Fruit fly (Drosophila melanogaster): Measurements from ENCODE around the gene CG7600.

The CG7600 gene

dm6 chr3L:11253690-11254243, 43.2 kb downstream of the CG7600 start:
- TF ChIP-seq cnc (optimal IDR thresholded peaks at IDR 0.05) (no peak), CG1620 (GFP tag; optimal IDR thresholded peaks at IDR 0.05) (no peak), bab1 (GFP tag; optimal IDR thresholded peaks at IDR 0.05) (no peak), cic (GFP tag; optimal IDR thresholded peaks at IDR 0.05) (peak; percentile 5), CG12768 (GFP tag; optimal IDR thresholded peaks at IDR 0.05) (no peak), ovo (GFP tag; optimal IDR thresholded peaks at IDR 0.05) (no peak), CG11617 (GFP tag; optimal IDR thresholded peaks at IDR 0.05) (no peak), Mnt (GFP tag; optimal IDR thresholded peaks at IDR 0.05) (no peak), Crg-1 (GFP tag; optimal IDR thresholded peaks at IDR 0.05) (no peak), tj (GFP tag; optimal IDR thresholded peaks at IDR 0.05) (peak; percentile 27)

dm6 chr3L:11254470-11255185, 44.0 kb downstream of the CG7600 start:
- TF ChIP-seq Crg-1 (GFP tag; optimal IDR thresholded peaks at IDR 0.05) (peak; percentile 1), pad (GFP tag; optimal IDR thresholded peaks at IDR 0.05) (no peak), kay (GFP tag; ENCODE audit: borderline replicate concordance) (no peak), CG33017 (tag; optimal IDR thresholded peaks at IDR 0.05) (no peak), CG14711 (tag; optimal IDR thresholded peaks at IDR 0.05) (no peak), CG1620 (GFP tag; optimal IDR thresholded peaks at IDR 0.05) (no peak)

- TF ChIP-seq CG33017 (tag; optimal IDR thresholded peaks at IDR 0.05) (no peak), CG11617 (GFP tag; optimal IDR thresholded peaks at IDR 0.05) (peak; percentile 64), ovo (GFP tag; optimal IDR thresholded peaks at IDR 0.05) (no peak), CG5204 (GFP tag; optimal IDR thresholded peaks at IDR 0.05) (peak; percentile 5), toe (GFP tag; optimal IDR thresholded peaks at IDR 0.05) (no peak), Hr96 (GFP tag; optimal IDR thresholded peaks at IDR 0.05) (no peak), CG7045 (GFP tag; optimal IDR thresholded peaks at IDR 0.05) (peak; percentile 62), CG12768 (GFP tag; optimal IDR thresholded peaks at IDR 0.05) (peak; percentile 4), bab1 (GFP tag; optimal IDR thresholded peaks at IDR 0.05) (peak; percentile 39), cic (GFP tag; optimal IDR thresholded peaks at IDR 0.05) (no peak), pad (GFP tag; optimal IDR thresholded peaks at IDR 0.05) (peak; percentile 46), CG1620 (GFP tag; optimal IDR thresholded peaks at IDR 0.05) (no peak), Crg-1 (GFP tag; optimal IDR thresholded peaks at IDR 0.05) (peak; percentile 22), kay (GFP tag; ENCODE audit: borderline replicate concordance) (no peak), CG14711 (tag; optimal IDR thresholded peaks at IDR 0.05) (peak; percentile 12), Mnt (GFP tag; optimal IDR thresholded peaks at IDR 0.05) (no peak), Clk (GFP tag; optimal IDR thresholded peaks at IDR 0.05) (peak; percentile 71), tj (GFP tag; optimal IDR thresholded peaks at IDR 0.05) (peak; percentile 86), CG7101 (tag; optimal IDR thresholded peaks at IDR 0.05) (peak; percentile 34), cnc (optimal IDR thresholded peaks at IDR 0.05) (no peak)
Observed at dm6 chr3L:11256147-11256971, 45.8 kb downstream of the CG7600 start.

dm6 chr3L:11258392-11258791, 47.8 kb downstream of the CG7600 start:
- TF ChIP-seq cnc (optimal IDR thresholded peaks at IDR 0.05), result no peak
- TF ChIP-seq tj (GFP tag; optimal IDR thresholded peaks at IDR 0.05), result no peak
- TF ChIP-seq Crg-1 (GFP tag; optimal IDR thresholded peaks at IDR 0.05), result no peak
- TF ChIP-seq CG14711 (tag; optimal IDR thresholded peaks at IDR 0.05), result peak; percentile 31
- TF ChIP-seq CG7101 (tag; optimal IDR thresholded peaks at IDR 0.05), result peak; percentile 64
- peak; percentile 35 for TF ChIP-seq CG1620 (GFP tag; optimal IDR thresholded peaks at IDR 0.05)
- peak; percentile 20 for TF ChIP-seq ovo (GFP tag; optimal IDR thresholded peaks at IDR 0.05)
- no peak for TF ChIP-seq bab1 (GFP tag; optimal IDR thresholded peaks at IDR 0.05)
- TF ChIP-seq toe (GFP tag; optimal IDR thresholded peaks at IDR 0.05), result no peak
- TF ChIP-seq Mnt (GFP tag; optimal IDR thresholded peaks at IDR 0.05), result no peak
- TF ChIP-seq Hr96 (GFP tag; optimal IDR thresholded peaks at IDR 0.05), result no peak
- TF ChIP-seq Clk (GFP tag; optimal IDR thresholded peaks at IDR 0.05), result no peak
- TF ChIP-seq kay (GFP tag; ENCODE audit: borderline replicate concordance), result no peak
- peak; percentile 29 for TF ChIP-seq CG11617 (GFP tag; optimal IDR thresholded peaks at IDR 0.05)
- peak; percentile 9 for TF ChIP-seq pad (GFP tag; optimal IDR thresholded peaks at IDR 0.05)
- peak; percentile 52 for TF ChIP-seq CG12768 (GFP tag; optimal IDR thresholded peaks at IDR 0.05)
- TF ChIP-seq CG33017 (tag; optimal IDR thresholded peaks at IDR 0.05), result no peak
- TF ChIP-seq CG7045 (GFP tag; optimal IDR thresholded peaks at IDR 0.05), result peak; percentile 57

- TF ChIP-seq CG11617 (GFP tag; optimal IDR thresholded peaks at IDR 0.05) (no peak), CG7045 (GFP tag; optimal IDR thresholded peaks at IDR 0.05) (no peak), pad (GFP tag; optimal IDR thresholded peaks at IDR 0.05) (no peak), tj (GFP tag; optimal IDR thresholded peaks at IDR 0.05) (no peak), CG33017 (tag; optimal IDR thresholded peaks at IDR 0.05) (no peak), CG7101 (tag; optimal IDR thresholded peaks at IDR 0.05) (no peak), CG12768 (GFP tag; optimal IDR thresholded peaks at IDR 0.05) (no peak), Mnt (GFP tag; optimal IDR thresholded peaks at IDR 0.05) (no peak), cnc (optimal IDR thresholded peaks at IDR 0.05) (no peak), CG5204 (GFP tag; optimal IDR thresholded peaks at IDR 0.05) (no peak), Crg-1 (GFP tag; optimal IDR thresholded peaks at IDR 0.05) (no peak), bab1 (GFP tag; optimal IDR thresholded peaks at IDR 0.05) (no peak), kay (GFP tag; ENCODE audit: borderline replicate concordance) (no peak), cic (GFP tag; optimal IDR thresholded peaks at IDR 0.05) (no peak)
Observed at dm6 chr3L:11259759-11260158, 49.2 kb downstream of the CG7600 start.

All from whole organism, adult.